Worm (Caenorhabditis elegans) whole organism, L1 larva: ENCODE measurements around the gene R144.6.

ENCODE experiments used
- unc-62 ChIP-seq: fragments of 150-350 bp; optimal IDR thresholded peaks from 2 replicates; lab custom pipeline; 2014; ENCODE audit warnings: missing biosample characterization, missing genetic modification reagents, missing genetic modification characterization
- ztf-11 ChIP-seq, 2 experiments: sonication (generic microtip); optimal IDR thresholded peaks; 2 replicates each; lab custom pipeline; 2016 to 2017; ENCODE audit warnings: missing genetic modification characterization in 2 of 2, missing biosample characterization in 1 of 2, missing compliant biosample characterization in 1 of 2

DNA sequence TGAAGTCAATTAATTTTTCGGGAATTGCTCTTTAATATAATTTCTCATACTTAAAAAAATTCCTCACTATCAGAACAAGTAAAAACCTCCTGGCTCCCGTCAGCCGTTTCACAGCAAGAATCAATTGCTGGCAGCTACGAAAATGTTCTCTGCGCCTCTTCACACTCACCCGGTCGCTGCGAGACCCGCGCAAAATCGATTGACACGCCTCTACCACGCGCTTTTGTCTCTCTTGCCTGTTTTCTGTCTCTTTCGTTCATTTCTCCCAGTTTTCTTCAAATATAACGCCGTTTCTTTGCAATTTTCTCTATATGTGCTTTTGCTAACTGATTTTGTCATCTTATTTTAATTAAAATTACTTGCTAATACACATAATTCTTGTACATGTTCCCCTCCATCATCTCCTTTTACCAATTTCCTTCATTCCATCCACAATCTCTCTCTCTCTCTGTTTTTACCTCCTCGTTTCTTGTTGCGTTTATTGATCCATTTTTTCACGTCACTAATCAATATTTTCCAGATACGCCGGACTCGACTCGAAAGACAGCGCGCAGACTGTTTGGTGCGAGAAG, 20.0 kb upstream of the R144.6 start, which contains the start of gene pcf-11:
- TF ChIP-seq unc-62 (no peak), ztf-11 (tag; optimal IDR thresholded peaks at IDR 0.05; lab: Kevin White, UChicago) (no peak)
